Fruit fly (Drosophila melanogaster) whole organism, embryonic: ENCODE data around the gene CG1572.

Experiments used
- CG11247 ChIP-seq: fragments of 200-800 bp; sonication (Bioruptor generic); IDR thresholded peaks from 2 replicates; pipeline ENCODE4 v1.3.6; 2022; ENCODE audit warnings: missing biosample characterization, missing genetic modification characterization
- CG12071 ChIP-seq: fragments of 200-800 bp; sonication (Bioruptor generic); optimal IDR thresholded peaks from 3 replicates; lab custom pipeline; 2018; ENCODE audit warnings: missing biosample characterization, mild to moderate bottlenecking, missing genetic modification characterization
- CG12104 ChIP-seq: fragments of 200-800 bp; sonication (Bioruptor generic); optimal IDR thresholded peaks from 3 replicates; lab custom pipeline; 2016; ENCODE audit warnings: missing biosample characterization, missing genetic modification characterization
- CG15479 ChIP-seq: fragments of 200-800 bp; sonication (Bioruptor generic); optimal IDR thresholded peaks from 3 replicates; lab custom pipeline; 2019; ENCODE audit warnings: missing biosample characterization, mild to moderate bottlenecking, missing genetic modification characterization, moderate library complexity
- CG18619 ChIP-seq: fragments of 200-800 bp; sonication (Bioruptor generic); optimal IDR thresholded peaks from 3 replicates; lab custom pipeline; 2017; ENCODE audit warnings: missing biosample characterization, mild to moderate bottlenecking, missing genetic modification characterization
- CG2129 ChIP-seq: fragments of 200-800 bp; sonication (Bioruptor generic); IDR thresholded peaks from 2 replicates; pipeline ENCODE4 v1.3.6; 2022; ENCODE audit warnings: missing biosample characterization, missing genetic modification characterization; ENCODE audit not compliant: partially characterized antibody
- CG2678 ChIP-seq: fragments of 200-800 bp; sonication (Bioruptor generic); optimal IDR thresholded peaks from 3 replicates; lab custom pipeline; 2019; ENCODE audit warnings: missing biosample characterization, mild to moderate bottlenecking, missing genetic modification characterization, moderate library complexity
- CG2875 ChIP-seq: fragments of 200-800 bp; sonication (Bioruptor generic); optimal IDR thresholded peaks from 2 replicates; lab custom pipeline; 2017; ENCODE audit warnings: missing biosample characterization, mild to moderate bottlenecking, missing genetic modification characterization, missing genetic modification reagents
- CG4730 ChIP-seq: fragments of 200-800 bp; sonication (Bioruptor generic); IDR thresholded peaks from 2 replicates; pipeline ENCODE4 v1.3.6; 2022; ENCODE audit warnings: missing biosample characterization, missing genetic modification characterization
- CG6689 ChIP-seq: fragments of 200-800 bp; sonication (Bioruptor generic); IDR thresholded peaks from 2 replicates; pipeline ENCODE4 v1.3.6; 2022; ENCODE audit warnings: missing biosample characterization, missing genetic modification characterization
- CG7963 ChIP-seq: fragments of 200-800 bp; sonication (Bioruptor generic); IDR thresholded peaks from 3 replicates; pipeline ENCODE4 v1.3.6; 2022; ENCODE audit warnings: missing biosample characterization, missing genetic modification characterization; ENCODE audit not compliant: partially characterized antibody
- CG8281 ChIP-seq: fragments of 200-800 bp; sonication (Bioruptor generic); optimal IDR thresholded peaks from 2 replicates; lab custom pipeline; 2018; ENCODE audit warnings: missing biosample characterization, mild to moderate bottlenecking, missing genetic modification characterization, moderate library complexity
- CG9215 ChIP-seq: fragments of 200-800 bp; sonication (Bioruptor generic); IDR thresholded peaks from 2 replicates; pipeline ENCODE4 v1.3.6; 2022; ENCODE audit warnings: missing biosample characterization, missing genetic modification characterization
- D19B ChIP-seq: fragments of 200-800 bp; sonication (Bioruptor generic); optimal IDR thresholded peaks from 2 replicates; lab custom pipeline; 2017; ENCODE audit warnings: missing biosample characterization, mild to moderate bottlenecking, missing genetic modification characterization
- Fer1 ChIP-seq: fragments of 200-800 bp; sonication (Bioruptor generic); optimal IDR thresholded peaks from 2 replicates; lab custom pipeline; 2017; ENCODE audit warnings: missing biosample characterization, mild to moderate bottlenecking, missing genetic modification characterization
- H15 ChIP-seq: fragments of 200-800 bp; sonication (Bioruptor generic); IDR thresholded peaks from 3 replicates; pipeline ENCODE4 v1.3.6; 2022; ENCODE audit warnings: missing biosample characterization, missing genetic modification characterization
- HHEX ChIP-seq: fragments of 200-800 bp; sonication (Bioruptor generic); optimal IDR thresholded peaks from 3 replicates; lab custom pipeline; 2017; ENCODE audit warnings: missing biosample characterization, mild to moderate bottlenecking, missing genetic modification characterization, missing genetic modification reagents
- HLH3B ChIP-seq: fragments of 200-800 bp; sonication (Bioruptor generic); IDR thresholded peaks from 2 replicates; pipeline ENCODE4 v1.3.6; 2022; ENCODE audit warnings: missing biosample characterization, missing genetic modification characterization
- Lhr ChIP-seq: fragments of 200-800 bp; sonication (Bioruptor generic); optimal IDR thresholded peaks from 3 replicates; lab custom pipeline; 2017; ENCODE audit warnings: mild to moderate bottlenecking, missing biosample characterization, missing genetic modification reagents, missing genetic modification characterization
- NFAT ChIP-seq: fragments of 200-800 bp; sonication (Bioruptor generic); IDR thresholded peaks from 2 replicates; pipeline ENCODE4 v1.3.6; 2022; ENCODE audit warnings: missing biosample characterization, missing genetic modification characterization
- Neu2 ChIP-seq: fragments of 200-800 bp; sonication (Bioruptor generic); optimal IDR thresholded peaks from 3 replicates; lab custom pipeline; 2016; ENCODE audit warnings: missing biosample characterization, missing genetic modification characterization, borderline replicate concordance
- Nf-YC ChIP-seq: fragments of 200-800 bp; optimal IDR thresholded peaks from 3 replicates; lab custom pipeline; 2019; ENCODE audit warnings: missing biosample characterization, mild to moderate bottlenecking, missing genetic modification characterization, moderate library complexity
- Oaz ChIP-seq: fragments of 200-800 bp; sonication (Bioruptor generic); IDR thresholded peaks from 2 replicates; pipeline ENCODE4 v1.3.6; 2022; ENCODE audit warnings: missing biosample characterization, missing genetic modification characterization
- TFAM ChIP-seq: fragments of 200-800 bp; sonication (Bioruptor generic); optimal IDR thresholded peaks from 2 replicates; lab custom pipeline; 2017; ENCODE audit warnings: missing biosample characterization, missing genetic modification characterization, inconsistent platforms
- YL-1 ChIP-seq: fragments of 200-800 bp; sonication (Bioruptor generic); optimal IDR thresholded peaks from 3 replicates; lab custom pipeline; 2017; ENCODE audit warnings: missing biosample characterization, mild to moderate bottlenecking, missing genetic modification characterization
- amos ChIP-seq: fragments of 200-800 bp; sonication (Bioruptor generic); IDR thresholded peaks from 2 replicates; pipeline ENCODE4 v1.3.6; 2022; ENCODE audit warnings: missing biosample characterization, missing genetic modification characterization; ENCODE audit not compliant: partially characterized antibody
- chm ChIP-seq: fragments of 200-800 bp; sonication (Bioruptor generic); IDR thresholded peaks from 2 replicates; pipeline ENCODE4 v1.3.6; 2022; ENCODE audit warnings: missing biosample characterization, missing genetic modification characterization
- chn ChIP-seq: fragments of 200-800 bp; sonication (Bioruptor generic); optimal IDR thresholded peaks from 2 replicates; lab custom pipeline; 2016; ENCODE audit warnings: missing biosample characterization, missing genetic modification characterization
- crc ChIP-seq: fragments of 200-800 bp; sonication (Bioruptor generic); optimal IDR thresholded peaks from 2 replicates; lab custom pipeline; 2016; ENCODE audit warnings: missing biosample characterization, missing genetic modification characterization
- crp ChIP-seq, 2 experiments: fragments of 200-800 bp; sonication (Bioruptor generic); optimal IDR thresholded peaks; 2 replicates in 1 of 2; 3 replicates in 1 of 2; lab custom pipeline; 2017; ENCODE audit warnings: missing biosample characterization in 2 of 2, missing genetic modification characterization in 2 of 2, mild to moderate bottlenecking in 1 of 2, moderate library complexity in 1 of 2
- en ChIP-seq: fragments of 200-800 bp; sonication (Bioruptor generic); optimal IDR thresholded peaks from 2 replicates; lab custom pipeline; 2016; ENCODE audit warnings: missing biosample characterization, missing genetic modification characterization
- gce ChIP-seq: fragments of 200-800 bp; sonication (Bioruptor generic); IDR thresholded peaks from 3 replicates; pipeline ENCODE4 v1.3.6; 2022; ENCODE audit warnings: missing biosample characterization, missing genetic modification characterization
- gcm ChIP-seq: fragments of 200-800 bp; sonication (Bioruptor generic); optimal IDR thresholded peaks from 2 replicates; lab custom pipeline; 2019; ENCODE audit warnings: missing biosample characterization, mild to moderate bottlenecking, missing genetic modification characterization, moderate library complexity
- gem ChIP-seq: fragments of 200-800 bp; sonication (Bioruptor generic); optimal IDR thresholded peaks from 2 replicates; lab custom pipeline; 2019; ENCODE audit warnings: missing biosample characterization, mild to moderate bottlenecking, missing genetic modification characterization, moderate library complexity
- grau ChIP-seq: fragments of 200-800 bp; optimal IDR thresholded peaks from 3 replicates; lab custom pipeline; 2019; ENCODE audit warnings: missing biosample characterization, mild to moderate bottlenecking, missing genetic modification characterization, moderate library complexity
- inv ChIP-seq: fragments of 200-800 bp; sonication (Bioruptor generic); IDR thresholded peaks from 2 replicates; pipeline ENCODE4 v1.3.6; 2022; ENCODE audit warnings: missing biosample characterization, missing genetic modification characterization; ENCODE audit not compliant: partially characterized antibody
- klu ChIP-seq: fragments of 200-800 bp; sonication (Bioruptor generic); IDR thresholded peaks from 2 replicates; pipeline ENCODE4 v1.3.6; 2022; ENCODE audit warnings: missing biosample characterization, missing genetic modification characterization
- pnt ChIP-seq: fragments of 200-800 bp; sonication (Bioruptor generic); optimal IDR thresholded peaks from 3 replicates; lab custom pipeline; 2016; ENCODE audit warnings: missing biosample characterization, missing genetic modification characterization
- pros ChIP-seq: fragments of 200-800 bp; sonication (Bioruptor generic); optimal IDR thresholded peaks from 3 replicates; lab custom pipeline; 2019; ENCODE audit warnings: missing biosample characterization, mild to moderate bottlenecking, missing genetic modification characterization, moderate library complexity
- pum ChIP-seq: fragments of 200-800 bp; sonication (Bioruptor generic); optimal IDR thresholded peaks from 2 replicates; lab custom pipeline; 2016; ENCODE audit warnings: missing biosample characterization, missing genetic modification characterization
- run ChIP-seq: fragments of 200-800 bp; sonication (Bioruptor generic); optimal IDR thresholded peaks from 3 replicates; lab custom pipeline; 2018; ENCODE audit warnings: missing biosample characterization, mild to moderate bottlenecking, missing genetic modification characterization
- so ChIP-seq: fragments of 200-800 bp; sonication (Bioruptor generic); IDR thresholded peaks from 3 replicates; pipeline ENCODE4 v1.3.6; 2022; ENCODE audit warnings: missing biosample characterization, missing genetic modification characterization
- sob ChIP-seq: fragments of 200-800 bp; sonication (Bioruptor generic); IDR thresholded peaks from 2 replicates; pipeline ENCODE4 v1.3.6; 2022; ENCODE audit warnings: missing biosample characterization, missing genetic modification characterization
- ssp ChIP-seq: fragments of 200-800 bp; sonication (Bioruptor generic); IDR thresholded peaks from 2 replicates; pipeline ENCODE4 v1.3.6; 2022; ENCODE audit warnings: missing biosample characterization, missing genetic modification characterization
- tup ChIP-seq: fragments of 200-800 bp; sonication (Bioruptor generic); optimal IDR thresholded peaks from 2 replicates; lab custom pipeline; 2016; ENCODE audit warnings: missing biosample characterization, mild to moderate bottlenecking, missing genetic modification characterization, moderate library complexity
- vnd ChIP-seq: fragments of 200-800 bp; sonication (Bioruptor generic); IDR thresholded peaks from 3 replicates; pipeline ENCODE4 v1.3.6; 2022; ENCODE audit warnings: missing biosample characterization, missing genetic modification characterization; ENCODE audit not compliant: partially characterized antibody
- vvl ChIP-seq: fragments of 200-800 bp; sonication (Bioruptor generic); IDR thresholded peaks from 2 replicates; pipeline ENCODE4 v1.3.6; 2022; ENCODE audit warnings: missing biosample characterization, missing genetic modification characterization

CG1572 gene

DNA sequence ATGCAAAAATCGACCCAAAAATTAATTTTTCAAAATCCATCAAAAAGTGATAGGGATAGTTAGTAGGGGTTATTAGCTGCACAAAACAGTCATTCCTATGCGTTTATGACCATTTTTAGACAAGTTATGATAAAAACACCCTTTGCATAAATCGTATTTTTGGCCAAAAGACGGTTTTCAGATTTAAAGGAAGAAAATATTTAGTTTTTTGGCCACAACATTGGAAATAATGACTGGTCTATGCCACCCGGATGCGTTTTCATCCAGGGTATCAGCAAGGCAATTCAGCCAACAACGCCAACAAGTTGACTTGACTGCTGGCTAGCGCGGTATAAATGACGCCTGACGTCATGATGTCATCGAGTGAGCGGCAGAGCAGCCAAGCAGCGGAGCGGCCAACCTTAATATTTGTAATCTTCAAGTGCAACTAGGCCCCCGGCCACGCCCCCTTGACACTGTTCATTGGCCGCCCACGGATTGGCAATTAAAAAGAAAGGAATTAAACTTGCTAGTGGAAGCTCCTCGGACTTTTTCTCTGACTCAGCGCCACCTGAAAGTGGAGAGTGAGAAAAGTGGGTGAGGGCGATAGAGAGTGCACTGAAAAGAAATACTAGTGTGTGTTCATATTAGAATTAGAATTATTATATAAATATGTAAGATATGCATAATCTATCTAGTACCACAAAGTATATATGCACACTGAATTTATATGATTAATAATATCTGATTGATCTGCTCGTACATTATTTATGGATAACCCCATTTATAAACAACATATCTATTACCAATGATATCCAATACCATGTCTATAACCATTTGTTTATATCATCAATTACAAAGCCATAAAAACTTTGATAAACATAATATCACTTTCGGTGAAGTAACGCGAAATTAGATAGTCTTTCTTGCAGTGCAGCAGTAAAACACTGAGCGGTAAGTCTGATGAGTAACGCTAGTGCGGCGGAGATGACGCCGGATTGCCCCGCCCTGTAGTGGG is 1.6 kb upstream of the CG1572 start (continued):
- no peak for TF ChIP-seq TFAM (GFP tag; lab: Kevin White, UChicago)
- TF ChIP-seq CG11247 (GFP tag; lab: Robert Waterston, UW), result peak; percentile 11; the same call in 1 of the 2 replicates
- 0 out of 3 replicates have a peak, but pooled peaks have one; percentile 26 for TF ChIP-seq H15 (GFP tag; lab: Robert Waterston, UW)
- no peak for TF ChIP-seq Neu2 (GFP tag; lab: Kevin White, UChicago)
- TF ChIP-seq CG12071, result peak; percentile 37
- peak; percentile 84 for TF ChIP-seq Nf-YC (tag; lab: Kevin White, UChicago)
- peak; percentile 85 for TF ChIP-seq HHEX (GFP tag; lab: Kevin White, UChicago)
- TF ChIP-seq amos (GFP tag; lab: Robert Waterston, UW), result no peak
- peak; percentile 62; the same call in 1 of the 2 replicates for TF ChIP-seq vvl (GFP tag; lab: Robert Waterston, UW)
- peak; percentile 92 for TF ChIP-seq Fer1 (GFP tag; lab: Kevin White, UChicago)
- no peak for TF ChIP-seq crc (GFP tag; lab: Kevin White, UChicago)
- no peak for TF ChIP-seq vnd (GFP tag; lab: Robert Waterston, UW)
- TF ChIP-seq CG8281 (tag; lab: Kevin White, UChicago), result peak; percentile 61
- TF ChIP-seq CG2875 (GFP tag; lab: Kevin White, UChicago), result peak; percentile 67
- TF ChIP-seq gcm (GFP tag; lab: Kevin White, UChicago), result peak; percentile 81
- TF ChIP-seq pros (GFP tag; lab: Kevin White, UChicago), result peak; percentile 14
- TF ChIP-seq Oaz (GFP tag; lab: Robert Waterston, UW), result peak; percentile 42; the same call in 1 of the 2 replicates
- TF ChIP-seq chn (GFP tag; lab: Kevin White, UChicago), result no peak
- TF ChIP-seq crp (GFP tag; optimal IDR thresholded peaks at IDR 0.05; lab: Kevin White, UChicago), result peak in 1 of 2 experiments; percentile 34
- peak; percentile 92 for TF ChIP-seq grau (tag; lab: Kevin White, UChicago)
- no peak for TF ChIP-seq CG2129 (GFP tag; lab: Robert Waterston, UW)
- TF ChIP-seq chm, result 0 out of 2 replicates have a peak, but pooled peaks have one; percentile 7
- TF ChIP-seq inv (GFP tag; lab: Robert Waterston, UW), result no peak
- TF ChIP-seq CG12104 (GFP tag; lab: Kevin White, UChicago), result peak; percentile 90
- TF ChIP-seq run (tag; lab: Kevin White, UChicago), result peak; percentile 81
- TF ChIP-seq pum (GFP tag; lab: Kevin White, UChicago), result no peak
- no peak; the same call in 1 of the 2 replicates for TF ChIP-seq NFAT (GFP tag; lab: Robert Waterston, UW)
- TF ChIP-seq Lhr (GFP tag; lab: Kevin White, UChicago), result peak; percentile 37
- TF ChIP-seq CG7963 (GFP tag; lab: Robert Waterston, UW), result no peak
- TF ChIP-seq CG6689 (GFP tag; lab: Robert Waterston, UW), result peak; percentile 52; the same call in 1 of the 2 replicates
- peak; percentile 76 for TF ChIP-seq CG9215 (GFP tag; lab: Robert Waterston, UW)
- peak; percentile 15 for TF ChIP-seq pnt (GFP tag; lab: Kevin White, UChicago)
- peak; percentile 47; the same call in 1 of the 2 replicates for TF ChIP-seq ssp (GFP tag; lab: Robert Waterston, UW)
- no peak for TF ChIP-seq tup (GFP tag; lab: Kevin White, UChicago)
- peak; percentile 67 for TF ChIP-seq HLH3B (GFP tag; lab: Robert Waterston, UW)
- peak; percentile 76 for TF ChIP-seq so (GFP tag; lab: Robert Waterston, UW)
- peak; percentile 87 for TF ChIP-seq CG18619 (GFP tag; lab: Kevin White, UChicago)
- peak; percentile 93 for TF ChIP-seq gem (tag; lab: Kevin White, UChicago)
- TF ChIP-seq sob (GFP tag; lab: Robert Waterston, UW), result peak; percentile 70
- no peak for TF ChIP-seq en (GFP tag; lab: Kevin White, UChicago)
- TF ChIP-seq YL-1 (GFP tag; lab: Kevin White, UChicago), result peak; percentile 39
- TF ChIP-seq klu, result peak; percentile 55; the same call in 1 of the 2 replicates
- peak; percentile 46; the same call in 1 of the 3 replicates for TF ChIP-seq gce (GFP tag; lab: Robert Waterston, UW)
- TF ChIP-seq D19B (GFP tag; lab: Kevin White, UChicago), result peak; percentile 62
- TF ChIP-seq CG4730 (GFP tag; lab: Robert Waterston, UW), result peak; percentile 39; the same call in 1 of the 2 replicates
- TF ChIP-seq CG2678 (tag; lab: Kevin White, UChicago), result peak; percentile 94
- TF ChIP-seq CG15479 (GFP tag; lab: Kevin White, UChicago), result no peak
